Worm (Caenorhabditis elegans) whole organism, L4/young adult: ENCODE data around the gene ZK593.2.

ENCODE experiments used
- W03F9.2 ChIP-seq: fragments of 150-350 bp; optimal IDR thresholded peaks from 2 replicates; lab custom pipeline; 2014; ENCODE audit warnings: missing biosample characterization, missing genetic modification characterization
- dao-5 ChIP-seq: sonication (generic microtip); optimal IDR thresholded peaks from 2 replicates; lab custom pipeline; 2016; ENCODE audit warnings: missing genotype, missing genetic modification characterization, moderate library complexity, missing compliant biosample characterization
- him-1 ChIP-seq: sonication (generic microtip); optimal IDR thresholded peaks from 2 replicates; lab custom pipeline; 2016; ENCODE audit warnings: missing genotype, missing genetic modification reagents, missing genetic modification characterization, missing compliant biosample characterization

ZK593.2 gene

ce11 chrIV:10913081-10913480, at the start of gene ZK593.2:
Gene ZK593.2, plus strand, starts transcription at chrIV:10913381.
- no peak for TF ChIP-seq dao-5 (tag; lab: Kevin White, UChicago)
- TF ChIP-seq W03F9.2 (tag; lab: Kevin White, UChicago), result no peak
- no peak for TF ChIP-seq him-1 (tag; lab: Kevin White, UChicago)

ce11 chrIV:10864031-10864430, 49.1 kb upstream of the ZK593.2 start, which contains the start of gene nish-1:
Gene nish-1, plus strand, starts transcription at chrIV:10864331.
- TF ChIP-seq him-1 (tag; lab: Kevin White, UChicago) (no peak), dao-5 (tag; lab: Kevin White, UChicago) (no peak), W03F9.2 (tag; lab: Kevin White, UChicago) (no peak)

ce11 chrIV:10867370-10868146, 45.6 kb upstream of the ZK593.2 start:
- TF ChIP-seq him-1 (tag; lab: Kevin White, UChicago) (no peak), W03F9.2 (tag; lab: Kevin White, UChicago) (no peak), dao-5 (tag; lab: Kevin White, UChicago) (no peak)

ce11 chrIV:10868629-10869251, 44.4 kb upstream of the ZK593.2 start, which contains the start of gene F13E9.11:
Gene F13E9.11, minus strand, starts transcription at chrIV:10869135.
- no peak for TF ChIP-seq him-1 (tag; lab: Kevin White, UChicago)
- no peak for TF ChIP-seq W03F9.2 (tag; lab: Kevin White, UChicago)
- no peak for TF ChIP-seq dao-5 (tag; lab: Kevin White, UChicago)

- TF ChIP-seq dao-5 (tag; lab: Kevin White, UChicago), result no peak
Measured at ce11 chrIV:10869642-10870041, 43.5 kb upstream of the ZK593.2 start.

- TF ChIP-seq him-1 (tag; lab: Kevin White, UChicago) (peak; percentile 1), W03F9.2 (tag; lab: Kevin White, UChicago) (no peak), dao-5 (tag; lab: Kevin White, UChicago) (no peak)
Measured at ce11 chrIV:10870158-10870557, 43.0 kb upstream of the ZK593.2 start.

- TF ChIP-seq him-1 (tag; lab: Kevin White, UChicago) (no peak), dao-5 (tag; lab: Kevin White, UChicago) (no peak), W03F9.2 (tag; lab: Kevin White, UChicago) (no peak)
Measured at ce11 chrIV:10874527-10874926, 38.7 kb upstream of the ZK593.2 start, which contains the start of gene F13E9.12. Gene F13E9.12, minus strand, starts transcription at chrIV:10874627.

ce11 chrIV:10876844-10877243, 36.3 kb upstream of the ZK593.2 start, which contains the start of gene fipr-14:
Gene fipr-14, plus strand, starts transcription at chrIV:10877144.
- TF ChIP-seq W03F9.2 (tag; lab: Kevin White, UChicago), result no peak
- no peak for TF ChIP-seq him-1 (tag; lab: Kevin White, UChicago)

ce11 chrIV:10879542-10879941, 33.6 kb upstream of the ZK593.2 start, which contains the start of gene sdz-13:
Gene sdz-13, minus strand, starts transcription at chrIV:10879642.
- TF ChIP-seq him-1 (tag; lab: Kevin White, UChicago) (no peak), W03F9.2 (tag; lab: Kevin White, UChicago) (no peak), dao-5 (tag; lab: Kevin White, UChicago) (no peak)

ce11 chrIV:10880264-10880663, 32.9 kb upstream of the ZK593.2 start, which contains the start of gene fipr-15:
Gene fipr-15, plus strand, starts transcription at chrIV:10880564.
- TF ChIP-seq W03F9.2 (tag; lab: Kevin White, UChicago) (no peak), him-1 (tag; lab: Kevin White, UChicago) (no peak), dao-5 (tag; lab: Kevin White, UChicago) (no peak)

ce11 chrIV:10881230-10881629, 32.0 kb upstream of the ZK593.2 start, which contains the start of gene F13E9.13:
Gene F13E9.13, plus strand, starts transcription at chrIV:10881546.
- TF ChIP-seq W03F9.2 (tag; lab: Kevin White, UChicago), result no peak
- no peak for TF ChIP-seq dao-5 (tag; lab: Kevin White, UChicago)
- TF ChIP-seq him-1 (tag; lab: Kevin White, UChicago), result no peak

ce11 chrIV:10884263-10884662, 28.9 kb upstream of the ZK593.2 start, which contains the start of gene F13E9.5:
Gene F13E9.5, minus strand, starts transcription at chrIV:10884363.
- TF ChIP-seq dao-5 (tag; lab: Kevin White, UChicago), result no peak
- TF ChIP-seq W03F9.2 (tag; lab: Kevin White, UChicago), result no peak
- no peak for TF ChIP-seq him-1 (tag; lab: Kevin White, UChicago)

- TF ChIP-seq W03F9.2 (tag; lab: Kevin White, UChicago) (no peak), dao-5 (tag; lab: Kevin White, UChicago) (no peak), him-1 (tag; lab: Kevin White, UChicago) (no peak)
Measured at ce11 chrIV:10885915-10886314, 27.3 kb upstream of the ZK593.2 start, which contains the start of gene srlf-11. Gene srlf-11, minus strand, starts transcription at chrIV:10886015.
